Fruit fly (Drosophila melanogaster): ENCODE measurements around the gene CG3719.

Gene CG3719

DNA sequence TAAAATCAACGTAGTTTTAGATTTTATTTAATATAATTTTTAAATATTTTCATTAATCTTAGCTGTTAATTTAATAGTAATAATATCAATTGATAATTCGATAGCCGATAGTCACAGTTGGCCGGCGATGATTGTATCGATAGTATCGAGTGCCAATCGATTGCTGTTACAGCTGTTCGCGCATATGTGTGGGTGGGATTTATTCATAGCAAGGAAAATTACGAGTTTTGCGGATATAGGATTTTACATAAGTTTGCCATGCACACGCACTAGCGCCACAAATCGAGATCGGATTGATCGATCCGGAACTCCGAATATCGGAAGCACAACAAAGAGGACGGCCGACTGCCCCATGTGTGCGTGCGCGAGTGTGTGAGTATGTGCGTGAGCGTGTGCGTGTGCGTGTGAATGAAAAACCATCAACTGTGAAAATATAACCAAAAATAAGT, 38.3 kb downstream of the CG3719 start, which contains the start of gene Naa30A (continued):
- TF ChIP-seq kay (GFP tag; optimal IDR thresholded peaks at IDR 0.05) (no peak), CG1024 (GFP tag; IDR thresholded peaks at IDR 0.05) (no peak), Sox100B (GFP tag; optimal IDR thresholded peaks at IDR 0.05) (no peak), Dref (GFP tag; IDR thresholded peaks at IDR 0.05) (peak; percentile 93), CG15514 (GFP tag; optimal IDR thresholded peaks at IDR 0.05) (peak; percentile 75), CG3847 (GFP tag; IDR thresholded peaks at IDR 0.05) (no peak), gcm2 (GFP tag; optimal IDR thresholded peaks at IDR 0.05) (no peak), Dad (GFP tag; optimal IDR thresholded peaks at IDR 0.05) (no peak), MESR4 (GFP tag; optimal IDR thresholded peaks at IDR 0.05) (peak; percentile 96), Fer3 (tag; optimal IDR thresholded peaks at IDR 0.05) (no peak), Med (GFP tag) (peak; percentile 48), slp2 (GFP tag; optimal IDR thresholded peaks at IDR 0.05) (no peak), Atf3 (GFP tag; optimal IDR thresholded peaks at IDR 0.05) (no peak), Lhr (GFP tag; optimal IDR thresholded peaks at IDR 0.05) (no peak), cato (GFP tag; optimal IDR thresholded peaks at IDR 0.05; ENCODE audit: borderline replicate concordance) (no peak), Lpt (GFP tag; optimal IDR thresholded peaks at IDR 0.05) (no peak), CG17568 (GFP tag; optimal IDR thresholded peaks at IDR 0.05) (no peak), sd (tag; optimal IDR thresholded peaks at IDR 0.05) (no peak), Mad (GFP tag; optimal IDR thresholded peaks at IDR 0.05) (no peak), CG12942 (GFP tag; optimal IDR thresholded peaks at IDR 0.05) (no peak), CG12299 (tag; optimal IDR thresholded peaks at IDR 0.05) (no peak), maf-S (GFP tag; optimal IDR thresholded peaks at IDR 0.05) (no peak), Sry-δ (GFP tag; optimal IDR thresholded peaks at IDR 0.05) (peak; percentile 63), bigmax (GFP tag; optimal IDR thresholded peaks at IDR 0.05) (peak; percentile 67), h (optimal IDR thresholded peaks at IDR 0.05) (no peak), CG14441 (GFP tag; IDR thresholded peaks at IDR 0.05) (no peak), CG15479 (GFP tag; optimal IDR thresholded peaks at IDR 0.05) (no peak), hb (GFP tag; IDR thresholded peaks at IDR 0.05; ENCODE audit: partially characterized antibody) (peak; percentile 95), Hr3 (GFP tag; optimal IDR thresholded peaks at IDR 0.05) (no peak), mld (GFP tag; IDR thresholded peaks at IDR 0.05; ENCODE audit: partially characterized antibody) (peak; percentile 97), dan (GFP tag; IDR thresholded peaks at IDR 0.05) (no peak), chn (GFP tag; optimal IDR thresholded peaks at IDR 0.05) (no peak), ftz-f1 (GFP tag; optimal IDR thresholded peaks at IDR 0.05) (no peak), CG17612 (GFP tag; IDR thresholded peaks at IDR 0.05) (no peak), CG2678 (tag; optimal IDR thresholded peaks at IDR 0.05) (peak; percentile 18), CG1832 (GFP tag; optimal IDR thresholded peaks at IDR 0.05) (no peak), Drgx (GFP tag; IDR thresholded peaks at IDR 0.05) (no peak), gro (GFP tag; optimal IDR thresholded peaks at IDR 0.05) (no peak), gfzf (GFP tag; optimal IDR thresholded peaks at IDR 0.05) (peak; percentile 2), ab (GFP tag; optimal IDR thresholded peaks at IDR 0.05) (no peak), btn (GFP tag; optimal IDR thresholded peaks at IDR 0.05) (no peak), Myb (GFP tag; optimal IDR thresholded peaks at IDR 0.05) (no peak), fd64A (GFP tag; optimal IDR thresholded peaks at IDR 0.05) (no peak), CG2712 (tag; optimal IDR thresholded peaks at IDR 0.05) (peak; percentile 44), Fer2 (tag; optimal IDR thresholded peaks at IDR 0.05) (no peak), CG7786 (GFP tag; optimal IDR thresholded peaks at IDR 0.05) (no peak), CG3281 (GFP tag; optimal IDR thresholded peaks at IDR 0.05) (peak; percentile 7), insv (GFP tag; optimal IDR thresholded peaks at IDR 0.05) (no peak), CG5953 (GFP tag; IDR thresholded peaks at IDR 0.05) (no peak), CG17361 (GFP tag; IDR thresholded peaks at IDR 0.05) (peak; percentile 51; the same call in 2 of the 3 replicates), hth (optimal IDR thresholded peaks at IDR 0.05) (no peak), pan (optimal IDR thresholded peaks at IDR 0.05) (no peak), pan (GFP tag; optimal IDR thresholded peaks at IDR 0.05 in 1 of 2, IDR thresholded peaks at IDR 0.05 in 1 of 2) (no peak)

Data from whole organism, embryonic.